Worm (Caenorhabditis elegans) whole organism, L2 larva: ENCODE data around the gene F59E12.6.
"Not testable (repeated sequence)": the region's sequence is repeated elsewhere in the genome, so short reads cannot be mapped to it uniquely, and the experiment has no call there.

Source experiments
- C34F6.9 ChIP-seq: fragments of 150-350 bp; optimal IDR thresholded peaks from 2 replicates; lab custom pipeline; 2014; ENCODE audit warnings: missing biosample characterization, missing genetic modification characterization
- F13H6.1 ChIP-seq: sonication (generic microtip); optimal IDR thresholded peaks from 2 replicates; lab custom pipeline; 2016; ENCODE audit warnings: missing genetic modification characterization, missing compliant biosample characterization
- Y55F3AM.14 ChIP-seq: fragments of 200-800 bp; sonication (Bioruptor generic); optimal IDR thresholded peaks from 2 replicates; lab custom pipeline; 2018; ENCODE audit warnings: mild to moderate bottlenecking, missing genetic modification characterization, missing compliant biosample characterization
- blmp-1 ChIP-seq: sonication (generic microtip); optimal IDR thresholded peaks from 2 replicates; lab custom pipeline; 2017; ENCODE audit warnings: missing genetic modification characterization, mild to moderate bottlenecking, missing compliant biosample characterization, antibody characterized with exemption, moderate library complexity; ENCODE audit not compliant: insufficient read depth
- ceh-16 ChIP-seq: fragments of 150-350 bp; optimal IDR thresholded peaks from 2 replicates; lab custom pipeline; 2014; ENCODE audit warnings: missing biosample characterization, missing genetic modification characterization
- crh-2 ChIP-seq: sonication (generic microtip); optimal IDR thresholded peaks from 2 replicates; lab custom pipeline; 2017; ENCODE audit warnings: missing biosample characterization, missing genetic modification characterization
- dmd-4 ChIP-seq: sonication (generic microtip); optimal IDR thresholded peaks from 2 replicates; lab custom pipeline; 2017; ENCODE audit warnings: missing biosample characterization, missing genetic modification characterization
- egl-27 ChIP-seq: sonication (generic microtip); optimal IDR thresholded peaks from 3 replicates; lab custom pipeline; 2017; ENCODE audit warnings: missing biosample characterization, missing genetic modification reagents, missing genetic modification characterization
- elt-1 ChIP-seq: fragments of 150-350 bp; optimal IDR thresholded peaks from 2 replicates; lab custom pipeline; 2014; ENCODE audit warnings: missing biosample characterization, missing genetic modification characterization
- fos-1 ChIP-seq: fragments of 150-350 bp; optimal IDR thresholded peaks from 2 replicates; lab custom pipeline; 2014; ENCODE audit warnings: missing biosample characterization, missing genetic modification characterization
- gmeb-1 ChIP-seq: fragments of 150-350 bp; optimal IDR thresholded peaks from 2 replicates; lab custom pipeline; 2014; ENCODE audit warnings: missing biosample characterization, missing genetic modification characterization
- lsy-2 ChIP-seq, 2 experiments: fragments of 150-350 bp in 1 of 2; sonication (generic microtip) in 1 of 2; optimal IDR thresholded peaks; 2 replicates each; lab custom pipeline; 2014 to 2017; ENCODE audit warnings: missing biosample characterization in 2 of 2, missing genetic modification characterization in 2 of 2
- mdl-1 ChIP-seq, 2 experiments: fragments of 150-350 bp in 1 of 2; sonication (generic microtip) in 1 of 2; optimal IDR thresholded peaks; 2 replicates each; lab custom pipeline; 2017; ENCODE audit warnings: missing biosample characterization in 2 of 2, missing genetic modification characterization in 2 of 2
- nhr-12 ChIP-seq: fragments of 150-350 bp; optimal IDR thresholded peaks from 2 replicates; lab custom pipeline; 2014; ENCODE audit warnings: missing biosample characterization, missing genetic modification characterization
- nhr-129 ChIP-seq: fragments of 150-350 bp; optimal IDR thresholded peaks from 2 replicates; lab custom pipeline; 2014; ENCODE audit warnings: missing biosample characterization, missing genetic modification characterization
- nhr-21 ChIP-seq: fragments of 150-350 bp; optimal IDR thresholded peaks from 2 replicates; lab custom pipeline; 2014; ENCODE audit warnings: missing biosample characterization, missing genetic modification characterization
- nhr-25 ChIP-seq: fragments of 150-350 bp; sonication (generic microtip); optimal IDR thresholded peaks from 3 replicates; lab custom pipeline; 2014; ENCODE audit warnings: missing biosample characterization, missing genetic modification characterization
- nhr-6 ChIP-seq: fragments of 150-350 bp; optimal IDR thresholded peaks from 2 replicates; lab custom pipeline; 2014; ENCODE audit warnings: missing biosample characterization, missing genetic modification characterization
- nhr-77 ChIP-seq: fragments of 150-350 bp; optimal IDR thresholded peaks from 2 replicates; lab custom pipeline; 2014; ENCODE audit warnings: missing biosample characterization, missing genetic modification characterization
- peb-1 ChIP-seq: fragments of 150-350 bp; optimal IDR thresholded peaks from 2 replicates; lab custom pipeline; 2014; ENCODE audit warnings: missing biosample characterization, missing genetic modification characterization
- sem-4 ChIP-seq: fragments of 150-350 bp; optimal IDR thresholded peaks from 2 replicates; lab custom pipeline; 2014; ENCODE audit warnings: missing biosample characterization, missing genetic modification reagents, missing genetic modification characterization
- skn-1 ChIP-seq: sonication (generic microtip); optimal IDR thresholded peaks from 2 replicates; lab custom pipeline; 2017; ENCODE audit warnings: missing biosample characterization, missing genetic modification characterization
- sma-3 ChIP-seq: sonication (generic microtip); optimal IDR thresholded peaks from 2 replicates; lab custom pipeline; 2016; ENCODE audit warnings: missing genetic modification reagents, missing genetic modification characterization, missing compliant biosample characterization
- sma-9 ChIP-seq, 2 experiments: fragments of 150-350 bp in 1 of 2; sonication (generic microtip) in 1 of 2; optimal IDR thresholded peaks; 2 replicates each; lab custom pipeline; 2014 to 2016; ENCODE audit warnings: missing genetic modification characterization in 2 of 2, mild to moderate bottlenecking in 1 of 2, missing biosample characterization in 1 of 2, missing compliant biosample characterization in 1 of 2, missing genetic modification reagents in 1 of 2, moderate library complexity in 1 of 2
- snpc-4 ChIP-seq: fragments of 150-350 bp; optimal IDR thresholded peaks from 2 replicates; lab custom pipeline; 2014; ENCODE audit warnings: missing biosample characterization, missing genetic modification characterization
- unc-39 ChIP-seq: fragments of 150-350 bp; optimal IDR thresholded peaks from 2 replicates; lab custom pipeline; 2014; ENCODE audit warnings: missing biosample characterization, missing genetic modification characterization
- unc-62 ChIP-seq: fragments of 150-350 bp; optimal IDR thresholded peaks from 2 replicates; lab custom pipeline; 2014; ENCODE audit warnings: missing biosample characterization, missing genetic modification reagents, missing genetic modification characterization

F59E12.6 gene

ce11 chrII:5633453-5633852 lies 2.7 kb upstream of the F59E12.6 start:
- TF ChIP-seq gmeb-1 (tag; lab: Kevin White, UChicago) (peak; percentile 13), C34F6.9 (tag; lab: Kevin White, UChicago) (peak; percentile 60), nhr-77 (tag; lab: Kevin White, UChicago) (no peak)
- TF ChIP-seq, all 48 proteins: peak for 2

- TF ChIP-seq dmd-4 (tag; lab: Kevin White, UChicago) (no peak), snpc-4 (tag; lab: Kevin White, UChicago) (no peak), unc-39 (tag; lab: Kevin White, UChicago) (no peak), nhr-129 (tag; lab: Kevin White, UChicago) (peak; percentile 93)
- TF ChIP-seq, all 48 proteins: peak for 1
These were observed 2.4 kb downstream of the F59E12.6 start, which contains the start of gene F59E12.15 for ce11 chrII:5628326-5628818. Gene F59E12.15, minus strand, starts transcription at chrII:5628376.

ce11 chrII:5622383-5622939 lies 8.3 kb downstream of the F59E12.6 start, which contains the start of the genes eif-3.L and npl-4.2:
Gene eif-3.L, minus strand, starts transcription at chrII:5622483.
Gene npl-4.2, plus strand, starts transcription at chrII:5622889.
- not testable (repeated sequence) for TF ChIP-seq sma-9 (GFP tag; optimal IDR thresholded peaks at IDR 0.05; lab: Kevin White, UChicago); sma-9 (tag; optimal IDR thresholded peaks at IDR 0.05; lab: Kevin White, UChicago); nhr-25 (tag; lab: Kevin White, UChicago); unc-62 (GFP tag; lab: Kevin White, UChicago)

- TF ChIP-seq skn-1 (tag; lab: Kevin White, UChicago) (no peak), crh-2 (tag; lab: Kevin White, UChicago) (no peak), sma-9 (GFP tag; optimal IDR thresholded peaks at IDR 0.05; lab: Kevin White, UChicago) (peak; percentile 32), sma-9 (tag; optimal IDR thresholded peaks at IDR 0.05; lab: Kevin White, UChicago) (no peak), fos-1 (peak; percentile 13)
These were observed 11.5 kb downstream of the F59E12.6 start, which contains the start of gene dhs-6 for ce11 chrII:5619298-5619697. Gene dhs-6, minus strand, starts transcription at chrII:5619319.

- TF ChIP-seq skn-1 (tag; lab: Kevin White, UChicago), result no peak
These were observed 23.0 kb downstream of the F59E12.6 start, which contains the start of gene C17G10.7 for ce11 chrII:5607756-5608155. Gene C17G10.7, minus strand, starts transcription at chrII:5607856.

- TF ChIP-seq C34F6.9 (tag; lab: Kevin White, UChicago), result peak; percentile 56
- peak; percentile 82 for TF ChIP-seq egl-27
- TF ChIP-seq nhr-21 (tag; lab: Kevin White, UChicago), result peak; percentile 92
- TF ChIP-seq sma-9 (GFP tag; optimal IDR thresholded peaks at IDR 0.05; lab: Kevin White, UChicago), result peak; percentile 97
- peak; percentile 63 for TF ChIP-seq sma-9 (tag; optimal IDR thresholded peaks at IDR 0.05; lab: Kevin White, UChicago)
- TF ChIP-seq elt-1 (tag; lab: Kevin White, UChicago), result no peak
- TF ChIP-seq F13H6.1 (tag; lab: Kevin White, UChicago), result peak; percentile 10
- TF ChIP-seq mdl-1 (tag; optimal IDR thresholded peaks at IDR 0.05; lab: Kevin White, UChicago), result peak; percentile 39 to 59
- no peak for TF ChIP-seq peb-1
- peak; percentile 79 for TF ChIP-seq nhr-129 (tag; lab: Kevin White, UChicago)
- peak in 1 of 2 experiments; percentile 51 for TF ChIP-seq lsy-2 (tag; optimal IDR thresholded peaks at IDR 0.05; lab: Kevin White, UChicago)
- no peak for TF ChIP-seq nhr-12 (tag; lab: Kevin White, UChicago)
- peak; percentile 92 for TF ChIP-seq sma-3 (GFP tag; lab: Kevin White, UChicago)
- peak; percentile 6 for TF ChIP-seq Y55F3AM.14
- peak; percentile 67 for TF ChIP-seq crh-2 (tag; lab: Kevin White, UChicago)
- peak; percentile 92 for TF ChIP-seq nhr-25 (tag; lab: Kevin White, UChicago)
- peak; percentile 64 for TF ChIP-seq sem-4 (tag; lab: Kevin White, UChicago)
- TF ChIP-seq nhr-77 (tag; lab: Kevin White, UChicago), result no peak
- TF ChIP-seq fos-1, result peak; percentile 86
- TF ChIP-seq nhr-6 (tag; lab: Kevin White, UChicago), result peak; percentile 37
- TF ChIP-seq ceh-16 (tag; lab: Kevin White, UChicago), result peak; percentile 20
- TF ChIP-seq gmeb-1 (tag; lab: Kevin White, UChicago), result peak; percentile 61
- no peak for TF ChIP-seq dmd-4 (tag; lab: Kevin White, UChicago)
- peak; percentile 72 for TF ChIP-seq blmp-1 (tag; lab: Kevin White, UChicago)
These were observed 25.2 kb downstream of the F59E12.6 start for ce11 chrII:5605538-5605945.
